Worm (Caenorhabditis elegans): ENCODE measurements around the gene bud-13.

ce11 chrIII:8988061-8988460 is 20.5 kb upstream of the bud-13 start:
- no peak for TF ChIP-seq ets-7 (tag; optimal IDR thresholded peaks at IDR 0.05)
- TF ChIP-seq tbx-37 (GFP tag; conservative IDR thresholded peaks at IDR 0.05), result no peak
- no peak for TF ChIP-seq tbx-11 (GFP tag; IDR thresholded peaks at IDR 0.05)
- no peak for TF ChIP-seq ama-1 (optimal IDR thresholded peaks at IDR 0.05)
- TF ChIP-seq flt-1 (GFP tag; IDR thresholded peaks at IDR 0.05), result no peak
- TF ChIP-seq tra-4 (tag; optimal IDR thresholded peaks at IDR 0.05), result no peak
- TF ChIP-seq hnd-1 (tag; optimal IDR thresholded peaks at IDR 0.05), result no peak
- no peak for TF ChIP-seq pes-1 (GFP tag; IDR thresholded peaks at IDR 0.05)
- TF ChIP-seq hmbx-1 (tag; optimal IDR thresholded peaks at IDR 0.05), result no peak
